Worm (Caenorhabditis elegans): ENCODE measurements around the gene bckd-1A.
A peak's percentile ranks its signal among the peaks of the same experiment; 100 is the strongest.

The bckd-1A gene

ce11 chrIII:13011927-13012326 lies 39.6 kb upstream of the bckd-1A start:
- TF ChIP-seq lin-14 (GFP tag; optimal IDR thresholded peaks at IDR 0.05), result peak; percentile 84
- peak; percentile 65 for TF ChIP-seq snu-23 (GFP tag; optimal IDR thresholded peaks at IDR 0.05)
- no peak for TF ChIP-seq nhr-28 (tag; optimal IDR thresholded peaks at IDR 0.05)
- no peak for TF ChIP-seq nhr-76 (tag; optimal IDR thresholded peaks at IDR 0.05)
- peak; percentile 85 for TF ChIP-seq blmp-1 (tag; optimal IDR thresholded peaks at IDR 0.05)
- no peak for TF ChIP-seq unc-86 (tag; optimal IDR thresholded peaks at IDR 0.05)
- TF ChIP-seq unc-62 (GFP tag; optimal IDR thresholded peaks at IDR 0.05), result no peak
- no peak for TF ChIP-seq nhr-19 (GFP tag; conservative IDR thresholded peaks at IDR 0.05)
- TF ChIP-seq lin-39 (tag; optimal IDR thresholded peaks at IDR 0.05), result no peak
- peak in 1 of 2 experiments; percentile 24 for TF ChIP-seq lin-35 (GFP tag; optimal IDR thresholded peaks at IDR 0.05)
- no peak for TF ChIP-seq hlh-4 (tag; optimal IDR thresholded peaks at IDR 0.05)
- peak; percentile 31 for TF ChIP-seq vab-15 (tag; optimal IDR thresholded peaks at IDR 0.05)
- no peak for TF ChIP-seq sox-4 (tag; optimal IDR thresholded peaks at IDR 0.05)
- TF ChIP-seq unc-30 (tag; optimal IDR thresholded peaks at IDR 0.05), result no peak
- peak in 1 of 6 experiments; percentile 65 for TF ChIP-seq elt-3 (tag; optimal IDR thresholded peaks at IDR 0.05)
- TF ChIP-seq unc-130 (tag; optimal IDR thresholded peaks at IDR 0.05), result peak; percentile 35
- no peak for TF ChIP-seq fkh-10 (GFP tag; optimal IDR thresholded peaks at IDR 0.05)
- TF ChIP-seq mep-1 (tag; optimal IDR thresholded peaks at IDR 0.05), result peak; percentile 8
- peak; percentile 15 for TF ChIP-seq nhr-90 (tag; optimal IDR thresholded peaks at IDR 0.05; ENCODE audit: poor library complexity)
- TF ChIP-seq nhr-85 (tag), result peak; percentile 76
- no peak for TF ChIP-seq efl-1 (optimal IDR thresholded peaks at IDR 0.05)
- TF ChIP-seq efl-1 (GFP tag; optimal IDR thresholded peaks at IDR 0.05 in 1 of 2), result peak in 1 of 2 experiments; percentile 92
- TF ChIP-seq pag-3 (tag; optimal IDR thresholded peaks at IDR 0.05; ENCODE audit: borderline replicate concordance, insufficient read depth), result peak; percentile 34
- TF ChIP-seq lsy-2 (tag; optimal IDR thresholded peaks at IDR 0.05), result peak in 1 of 2 experiments; percentile 49
- TF ChIP-seq dsc-1 (tag; optimal IDR thresholded peaks at IDR 0.05), result no peak
- TF ChIP-seq nhr-20 (tag; optimal IDR thresholded peaks at IDR 0.05), result peak; percentile 75
- TF ChIP-seq xbp-1 (tag; optimal IDR thresholded peaks at IDR 0.05), result no peak
- no peak for TF ChIP-seq nhr-77 (tag; optimal IDR thresholded peaks at IDR 0.05)

DNA sequence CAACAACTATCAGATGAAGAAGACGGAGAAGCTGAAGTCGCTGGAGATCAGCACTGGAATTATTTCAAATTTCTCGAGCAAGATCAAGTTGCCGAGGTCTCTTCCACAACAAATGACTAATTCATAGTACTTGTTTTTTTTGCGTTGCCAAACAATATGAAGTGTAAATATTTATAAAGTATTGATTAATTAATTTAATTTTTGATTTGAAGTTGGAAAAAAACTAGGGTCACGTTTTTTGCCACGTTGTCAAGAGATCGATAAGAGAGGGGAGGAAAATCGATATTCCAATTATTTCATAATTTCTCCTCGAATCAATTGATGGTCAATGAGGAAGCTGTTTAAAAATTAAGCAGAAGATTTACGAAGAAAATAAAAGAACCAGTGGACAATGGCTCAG lies 32.9 kb upstream of the bckd-1A start, which contains the start of gene snf-7:
Gene snf-7 (plus strand): TSS at position 301 of the 400 bp plus-strand sequence.
- TF ChIP-seq unc-30 (tag; optimal IDR thresholded peaks at IDR 0.05) (no peak), fkh-10 (GFP tag; optimal IDR thresholded peaks at IDR 0.05) (no peak)

ce11 chrIII:13004316-13004715 lies 32.0 kb upstream of the bckd-1A start:
- TF ChIP-seq nhr-47 (tag; optimal IDR thresholded peaks at IDR 0.05) (no peak), ceh-82 (tag; optimal IDR thresholded peaks at IDR 0.05) (no peak), nhr-28 (tag; optimal IDR thresholded peaks at IDR 0.05) (no peak), ztf-11 (tag; optimal IDR thresholded peaks at IDR 0.05) (no peak), mdl-1 (tag; optimal IDR thresholded peaks at IDR 0.05) (no peak)

DNA sequence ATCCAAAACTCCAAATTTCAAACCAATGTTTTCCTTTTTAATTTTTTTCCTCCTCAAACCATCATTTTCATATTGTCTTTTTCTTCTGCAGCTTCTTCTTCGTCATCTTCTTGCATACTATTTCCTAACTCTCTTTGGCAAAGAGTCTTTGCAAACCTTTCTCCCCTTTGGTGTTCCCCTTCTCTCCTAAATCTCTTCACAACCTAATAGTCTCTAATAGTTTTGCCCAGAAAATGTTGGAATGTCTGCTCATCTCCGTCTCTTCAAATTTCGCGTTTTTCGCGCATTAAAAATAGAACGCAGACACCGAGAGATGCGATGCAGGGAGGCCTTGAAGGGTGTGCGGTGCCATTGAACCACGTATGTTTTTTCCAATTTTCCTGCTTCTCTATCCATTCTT lies 29.8 kb upstream of the bckd-1A start, which contains the start of gene ZK1010.10:
Gene ZK1010.10 (plus strand): TSS at position 286 of the 400 bp plus-strand sequence.
- TF ChIP-seq lir-3 (tag; optimal IDR thresholded peaks at IDR 0.05; ENCODE audit: poor library complexity) (no peak), nhr-19 (GFP tag; conservative IDR thresholded peaks at IDR 0.05) (no peak), ceh-82 (tag; optimal IDR thresholded peaks at IDR 0.05) (peak in 2 of 3 experiments; percentile 55 to 67), nhr-11 (tag; optimal IDR thresholded peaks at IDR 0.05) (no peak), mep-1 (tag; optimal IDR thresholded peaks at IDR 0.05) (peak; percentile 36), unc-130 (tag; optimal IDR thresholded peaks at IDR 0.05) (no peak), nhr-84 (tag; optimal IDR thresholded peaks at IDR 0.05) (no peak), nhr-47 (tag; optimal IDR thresholded peaks at IDR 0.05) (peak; percentile 38), blmp-1 (tag; optimal IDR thresholded peaks at IDR 0.05) (peak; percentile 47), mef-2 (tag; optimal IDR thresholded peaks at IDR 0.05) (no peak), Y116A8C.19 (tag; optimal IDR thresholded peaks at IDR 0.05; ENCODE audit: borderline replicate concordance) (no peak), C16A3.4 (tag; optimal IDR thresholded peaks at IDR 0.05) (no peak), dpl-1 (GFP tag; optimal IDR thresholded peaks at IDR 0.05) (peak in 2 of 3 experiments; percentile 15 to 45), vab-15 (tag; optimal IDR thresholded peaks at IDR 0.05) (no peak), swsn-7 (tag; optimal IDR thresholded peaks at IDR 0.05) (peak; percentile 30), unc-86 (tag; optimal IDR thresholded peaks at IDR 0.05) (no peak), alr-1 (tag; optimal IDR thresholded peaks at IDR 0.05; ENCODE audit: borderline replicate concordance) (no peak), unc-62 (GFP tag; optimal IDR thresholded peaks at IDR 0.05) (no peak), fkh-10 (GFP tag; optimal IDR thresholded peaks at IDR 0.05) (no peak), fkh-8 (tag; optimal IDR thresholded peaks at IDR 0.05) (peak; percentile 19), isw-1 (GFP tag; IDR thresholded peaks at IDR 0.05) (peak; percentile 18), nhr-77 (tag; optimal IDR thresholded peaks at IDR 0.05) (peak; percentile 13), lin-35 (GFP tag; optimal IDR thresholded peaks at IDR 0.05) (peak; percentile 47 to 59), snpc-4 (tag; optimal IDR thresholded peaks at IDR 0.05) (peak; percentile 4), ces-1 (GFP tag; optimal IDR thresholded peaks at IDR 0.05) (no peak), snu-23 (GFP tag; optimal IDR thresholded peaks at IDR 0.05) (peak; percentile 36), pqm-1 (tag; optimal IDR thresholded peaks at IDR 0.05) (no peak)

Measured in whole organism, L1 larva.